Worm (Caenorhabditis elegans) whole organism, mixed stage, embryonic: Measurements from ENCODE around the gene ZK1320.11.

Experiments used
- ceh-83 ChIP-seq: fragments of 200-800 bp; sonication (Bioruptor generic); optimal IDR thresholded peaks from 2 replicates; lab custom pipeline; 2018; ENCODE audit warnings: mild to moderate bottlenecking, missing genetic modification characterization, missing compliant biosample characterization
- elt-3 ChIP-seq: fragments of 150-350 bp; optimal IDR thresholded peaks from 2 replicates; lab custom pipeline; 2014; ENCODE audit warnings: missing biosample characterization, missing genetic modification characterization
- pha-4 ChIP-seq: fragments of 150-350 bp; optimal IDR thresholded peaks from 2 replicates; lab custom pipeline; 2018; ENCODE audit warnings: missing biosample characterization, missing genetic modification reagents, missing genetic modification characterization

ce11 chrII:9617902-9618245, 49.5 kb upstream of the ZK1320.11 start:
- TF ChIP-seq ceh-83 (GFP tag; lab: Kevin White, UChicago) (no peak), elt-3 (tag; lab: Kevin White, UChicago) (no peak), pha-4 (tag; lab: Kevin White, UChicago) (no peak)
